Worm (Caenorhabditis elegans) whole organism, L2 larva: ENCODE data around the gene F46B6.2.

Source experiments
- F13H6.1 ChIP-seq: sonication (generic microtip); optimal IDR thresholded peaks from 2 replicates; lab custom pipeline; 2016; ENCODE audit warnings: missing genetic modification characterization, missing compliant biosample characterization
- dmd-4 ChIP-seq: sonication (generic microtip); optimal IDR thresholded peaks from 2 replicates; lab custom pipeline; 2017; ENCODE audit warnings: missing biosample characterization, missing genetic modification characterization
- elt-3 ChIP-seq: sonication (generic microtip); optimal IDR thresholded peaks from 2 replicates; lab custom pipeline; 2017; ENCODE audit warnings: missing biosample characterization, missing genetic modification characterization
- fos-1 ChIP-seq: fragments of 150-350 bp; optimal IDR thresholded peaks from 2 replicates; lab custom pipeline; 2014; ENCODE audit warnings: missing biosample characterization, missing genetic modification characterization
- nhr-11 ChIP-seq: fragments of 150-350 bp; optimal IDR thresholded peaks from 2 replicates; lab custom pipeline; 2014; ENCODE audit warnings: missing biosample characterization, missing genetic modification characterization
- nhr-21 ChIP-seq: fragments of 150-350 bp; optimal IDR thresholded peaks from 2 replicates; lab custom pipeline; 2014; ENCODE audit warnings: missing biosample characterization, missing genetic modification characterization
- nhr-237 ChIP-seq: fragments of 150-350 bp; optimal IDR thresholded peaks from 2 replicates; lab custom pipeline; 2014; ENCODE audit warnings: missing biosample characterization, missing genetic modification characterization
- unc-55 ChIP-seq: fragments of 150-350 bp; sonication (generic microtip); optimal IDR thresholded peaks from 3 replicates; lab custom pipeline; 2014; ENCODE audit warnings: missing biosample characterization, missing genetic modification reagents, missing genetic modification characterization
- unc-62 ChIP-seq: fragments of 150-350 bp; optimal IDR thresholded peaks from 2 replicates; lab custom pipeline; 2014; ENCODE audit warnings: missing biosample characterization, missing genetic modification reagents, missing genetic modification characterization

- TF ChIP-seq nhr-11 (tag; lab: Kevin White, UChicago) (no peak), F13H6.1 (tag; lab: Kevin White, UChicago) (no peak), unc-62 (GFP tag; lab: Kevin White, UChicago) (no peak), elt-3 (tag; lab: Kevin White, UChicago) (no peak), dmd-4 (tag; lab: Kevin White, UChicago) (no peak), unc-55 (GFP tag; lab: Kevin White, UChicago) (no peak), fos-1 (tag; lab: Kevin White, UChicago) (no peak), nhr-237 (no peak), nhr-21 (tag; lab: Kevin White, UChicago) (no peak)
Measured at ce11 chrV:9765622-9766021, 6.5 kb upstream of the F46B6.2 start.
